Worm (Caenorhabditis elegans) whole organism, midembryonic: ENCODE measurements around the gene T23B12.6.

Source experiments
- T22C8.4 ChIP-seq: fragments of 200-800 bp; sonication (Bioruptor generic); IDR thresholded peaks from 2 replicates; pipeline ENCODE4 v1.3.6; 2022; ENCODE audit warnings: missing genetic modification characterization, missing compliant biosample characterization
- cog-1 ChIP-seq: sonication (generic microtip); optimal IDR thresholded peaks from 2 replicates; lab custom pipeline; 2016; ENCODE audit warnings: missing genetic modification characterization, missing compliant biosample characterization
- flt-1 ChIP-seq: fragments of 200-800 bp; sonication (Bioruptor generic); IDR thresholded peaks from 2 replicates; pipeline ENCODE4 v1.3.6; 2022; ENCODE audit warnings: missing genetic modification characterization, missing compliant biosample characterization
- klf-2 ChIP-seq: fragments of 200-800 bp; sonication (Bioruptor generic); conservative IDR thresholded peaks from 2 replicates; pipeline ENCODE4 v1.3.6; 2022; ENCODE audit warnings: missing genetic modification reagents, missing genetic modification characterization, missing compliant biosample characterization
- med-1 ChIP-seq: sonication (generic microtip); optimal IDR thresholded peaks from 2 replicates; lab custom pipeline; 2017; ENCODE audit warnings: missing genetic modification characterization, mild to moderate bottlenecking, missing compliant biosample characterization, antibody characterized with exemption, missing genetic modification reagents; ENCODE audit not compliant: insufficient read depth
- ref-1 ChIP-seq: fragments of 200-800 bp; sonication (Bioruptor generic); conservative IDR thresholded peaks from 2 replicates; pipeline ENCODE4 v1.3.6; 2022; ENCODE audit warnings: missing genetic modification reagents, missing genetic modification characterization, missing compliant biosample characterization
- tab-1 ChIP-seq: fragments of 200-800 bp; sonication (Bioruptor generic); IDR thresholded peaks from 2 replicates; pipeline ENCODE4 v1.3.6; 2022; ENCODE audit warnings: missing genetic modification characterization, missing compliant biosample characterization
- ztf-23 ChIP-seq: fragments of 200-800 bp; sonication (Bioruptor generic); IDR thresholded peaks from 2 replicates; pipeline ENCODE4 v1.3.6; 2022; ENCODE audit warnings: missing genetic modification reagents, missing genetic modification characterization, missing compliant biosample characterization
- ztf-29 ChIP-seq: fragments of 200-800 bp; sonication (Bioruptor generic); IDR thresholded peaks from 2 replicates; pipeline ENCODE4 v1.3.6; 2022; ENCODE audit warnings: missing genetic modification reagents, missing genetic modification characterization, missing compliant biosample characterization

- TF ChIP-seq ref-1: no peak
- no peak for TF ChIP-seq T22C8.4 (GFP tag; lab: Robert Waterston, UW)
- TF ChIP-seq tab-1: no peak
- TF ChIP-seq klf-2 (GFP tag; lab: Robert Waterston, UW): no peak
- no peak for TF ChIP-seq ztf-29 (GFP tag; lab: Robert Waterston, UW)
- no peak for TF ChIP-seq ztf-23 (GFP tag; lab: Robert Waterston, UW)
- no peak for TF ChIP-seq flt-1
- TF ChIP-seq med-1 (GFP tag; lab: Kevin White, UChicago): no peak
- TF ChIP-seq cog-1 (tag; lab: Kevin White, UChicago): no peak
These were observed 5.2 kb upstream of the T23B12.6 start, which contains the start of gene mrps-2 for ce11 chrV:8465386-8465785.
